Worm (Caenorhabditis elegans) whole organism, young adult: Measurements from ENCODE around the gene sre-3.

Experiments
- B0336.3 ChIP-seq: fragments of 200-800 bp; sonication (Bioruptor generic); IDR thresholded peaks from 2 replicates; pipeline ENCODE4 v1.3.6; 2022; ENCODE audit warnings: missing genetic modification characterization, missing compliant biosample characterization
- C17E4.6 ChIP-seq: fragments of 200-800 bp; sonication (Bioruptor generic); IDR thresholded peaks from 2 replicates; pipeline ENCODE4 v1.3.6; 2022; ENCODE audit warnings: missing genetic modification reagents, missing genetic modification characterization, missing compliant biosample characterization
- F33H1.4 ChIP-seq: fragments of 200-800 bp; sonication (Bioruptor generic); IDR thresholded peaks from 2 replicates; pipeline ENCODE4 v1.3.6; 2022; ENCODE audit warnings: missing genetic modification reagents, missing genetic modification characterization, missing compliant biosample characterization
- F37B4.10 ChIP-seq: fragments of 200-800 bp; sonication (Bioruptor generic); IDR thresholded peaks from 2 replicates; pipeline ENCODE4 v1.3.6; 2022; ENCODE audit warnings: missing genetic modification characterization, missing compliant biosample characterization
- F39B2.1 ChIP-seq: fragments of 200-800 bp; sonication (Bioruptor generic); IDR thresholded peaks from 2 replicates; pipeline ENCODE4 v1.3.6; 2022; ENCODE audit warnings: missing genetic modification reagents, missing genetic modification characterization, missing compliant biosample characterization
- F49E8.2 ChIP-seq: sonication (generic microtip); optimal IDR thresholded peaks from 3 replicates; lab custom pipeline; 2017; ENCODE audit warnings: missing genetic modification characterization, mild to moderate bottlenecking, missing compliant biosample characterization, antibody characterized with exemption, moderate library complexity; ENCODE audit not compliant: insufficient read depth
- F52B5.7 ChIP-seq: sonication (generic microtip); optimal IDR thresholded peaks from 2 replicates; lab custom pipeline; 2016; ENCODE audit warnings: mild to moderate bottlenecking, missing genetic modification characterization, missing compliant biosample characterization
- F57A8.1 ChIP-seq: fragments of 200-800 bp; sonication (Bioruptor generic); optimal IDR thresholded peaks from 2 replicates; lab custom pipeline; 2018; ENCODE audit warnings: mild to moderate bottlenecking, missing genetic modification characterization, moderate library complexity, missing compliant biosample characterization
- T26A5.8 ChIP-seq: sonication (generic microtip); optimal IDR thresholded peaks from 2 replicates; lab custom pipeline; 2016; ENCODE audit warnings: missing genetic modification characterization, missing compliant biosample characterization
- Y53F4B.3 ChIP-seq: fragments of 200-800 bp; sonication (Bioruptor generic); IDR thresholded peaks from 2 replicates; pipeline ENCODE4 v1.3.6; 2022; ENCODE audit warnings: missing genetic modification reagents, missing genetic modification characterization, missing compliant biosample characterization
- attf-6 ChIP-seq: fragments of 200-800 bp; sonication (Bioruptor generic); IDR thresholded peaks from 2 replicates; pipeline ENCODE4 v1.3.6; 2022; ENCODE audit warnings: missing genetic modification reagents, missing genetic modification characterization, missing compliant biosample characterization
- cebp-2 ChIP-seq: fragments of 200-800 bp; sonication (Bioruptor generic); IDR thresholded peaks from 2 replicates; pipeline ENCODE4 v1.3.6; 2022; ENCODE audit warnings: missing genetic modification characterization, missing compliant biosample characterization
- ceh-58 ChIP-seq: fragments of 200-800 bp; sonication (Bioruptor generic); IDR thresholded peaks from 2 replicates; pipeline ENCODE4 v1.3.6; 2022; ENCODE audit warnings: missing genetic modification characterization, missing compliant biosample characterization
- dox-1 ChIP-seq: fragments of 200-800 bp; sonication (Bioruptor generic); IDR thresholded peaks from 2 replicates; pipeline ENCODE4 v1.3.6; 2022; ENCODE audit warnings: missing genetic modification reagents, missing genetic modification characterization, missing compliant biosample characterization
- dpff-1 ChIP-seq: sonication (generic microtip); optimal IDR thresholded peaks from 2 replicates; lab custom pipeline; 2017; ENCODE audit warnings: mild to moderate bottlenecking, missing genetic modification characterization, missing compliant biosample characterization
- dpl-1 ChIP-seq: fragments of 150-350 bp; optimal IDR thresholded peaks from 2 replicates; lab custom pipeline; 2014; ENCODE audit warnings: missing biosample characterization, missing genetic modification reagents, missing genetic modification characterization
- efl-1 ChIP-seq: fragments of 150-350 bp; optimal IDR thresholded peaks from 2 replicates; lab custom pipeline; 2014; ENCODE audit warnings: missing biosample characterization, missing genetic modification reagents, missing genetic modification characterization
- ekl-4 ChIP-seq: fragments of 200-800 bp; sonication (Bioruptor generic); IDR thresholded peaks from 2 replicates; pipeline ENCODE4 v1.3.6; 2022; ENCODE audit warnings: missing genetic modification reagents, missing genetic modification characterization, missing compliant biosample characterization
- ets-4 ChIP-seq: fragments of 200-800 bp; sonication (Bioruptor generic); optimal IDR thresholded peaks from 2 replicates; lab custom pipeline; 2018; ENCODE audit warnings: mild to moderate bottlenecking, missing genetic modification characterization, missing compliant biosample characterization
- hlh-12 ChIP-seq: sonication (generic microtip); optimal IDR thresholded peaks from 2 replicates; lab custom pipeline; 2016; ENCODE audit warnings: missing genetic modification characterization, missing compliant biosample characterization
- hmg-20 ChIP-seq: fragments of 200-800 bp; sonication (Bioruptor generic); IDR thresholded peaks from 2 replicates; pipeline ENCODE4 v1.3.6; 2022; ENCODE audit warnings: missing genetic modification reagents, missing genetic modification characterization, missing compliant biosample characterization
- lin-26 ChIP-seq: fragments of 200-800 bp; sonication (Bioruptor generic); IDR thresholded peaks from 2 replicates; pipeline ENCODE4 v1.3.6; 2022; ENCODE audit warnings: missing genetic modification reagents, missing genetic modification characterization, missing compliant biosample characterization
- lin-35 ChIP-seq, 3 experiments: fragments of 150-350 bp in 2 of 3; sonication (generic microtip) in 1 of 3; optimal IDR thresholded peaks; 2 replicates each; lab custom pipeline; 2014 to 2018; ENCODE audit warnings: missing biosample characterization in 3 of 3, missing genetic modification characterization in 3 of 3, missing genetic modification reagents in 3 of 3
- lin-54 ChIP-seq: fragments of 200-800 bp; sonication (Bioruptor generic); optimal IDR thresholded peaks from 2 replicates; lab custom pipeline; 2018; ENCODE audit warnings: mild to moderate bottlenecking, missing genetic modification characterization, missing compliant biosample characterization
- lsl-1 ChIP-seq: fragments of 200-800 bp; sonication (Bioruptor generic); optimal IDR thresholded peaks from 2 replicates; lab custom pipeline; 2018; ENCODE audit warnings: mild to moderate bottlenecking, missing genetic modification characterization, moderate library complexity, missing compliant biosample characterization
- lsy-27 ChIP-seq: sonication (generic microtip); optimal IDR thresholded peaks from 2 replicates; lab custom pipeline; 2017; ENCODE audit warnings: missing genetic modification characterization, mild to moderate bottlenecking, missing compliant biosample characterization, antibody characterized with exemption, missing genotype, borderline replicate concordance; ENCODE audit not compliant: insufficient read depth
- mes-4 ChIP-seq: sonication (generic microtip); optimal IDR thresholded peaks from 2 replicates; lab custom pipeline; 2016; ENCODE audit warnings: missing genotype, missing genetic modification characterization, missing compliant biosample characterization
- nfya-2 ChIP-seq: fragments of 200-800 bp; sonication (Bioruptor generic); IDR thresholded peaks from 2 replicates; pipeline ENCODE4 v1.3.6; 2022; ENCODE audit warnings: missing genetic modification reagents, missing genetic modification characterization, missing compliant biosample characterization
- nhr-27 ChIP-seq: fragments of 200-800 bp; sonication (Bioruptor generic); optimal IDR thresholded peaks from 2 replicates; lab custom pipeline; 2018; ENCODE audit warnings: mild to moderate bottlenecking, missing genetic modification characterization, moderate library complexity, missing compliant biosample characterization
- nhr-80 ChIP-seq: sonication (generic microtip); optimal IDR thresholded peaks from 2 replicates; lab custom pipeline; 2016; ENCODE audit warnings: missing genetic modification characterization, missing compliant biosample characterization
- nhr-90 ChIP-seq: sonication (generic microtip); optimal IDR thresholded peaks from 2 replicates; lab custom pipeline; 2016; ENCODE audit warnings: missing genotype, mild to moderate bottlenecking, missing genetic modification characterization, missing compliant biosample characterization
- rcor-1 ChIP-seq: fragments of 200-800 bp; sonication (Bioruptor generic); IDR thresholded peaks from 2 replicates; pipeline ENCODE4 v1.3.6; 2022; ENCODE audit warnings: missing genetic modification reagents, missing genetic modification characterization, missing compliant biosample characterization
- rec-8 ChIP-seq, 2 experiments: sonication (generic microtip); optimal IDR thresholded peaks; 2 replicates each; lab custom pipeline; 2016; ENCODE audit warnings: mild to moderate bottlenecking in 2 of 2, missing genetic modification characterization in 2 of 2, missing genetic modification reagents in 2 of 2, missing genotype in 2 of 2, missing biosample characterization in 1 of 2, missing compliant biosample characterization in 1 of 2, moderate library complexity in 1 of 2
- repo-1 ChIP-seq: sonication (generic microtip); optimal IDR thresholded peaks from 2 replicates; lab custom pipeline; 2017; ENCODE audit warnings: mild to moderate bottlenecking, missing genetic modification characterization, missing compliant biosample characterization
- sptf-2 ChIP-seq: fragments of 200-800 bp; sonication (Bioruptor generic); optimal IDR thresholded peaks from 2 replicates; lab custom pipeline; 2018; ENCODE audit warnings: mild to moderate bottlenecking, missing genetic modification characterization, missing compliant biosample characterization
- tbp1 ChIP-seq: fragments of 200-800 bp; sonication (Bioruptor generic); optimal IDR thresholded peaks from 2 replicates; lab custom pipeline; 2018; ENCODE audit warnings: mild to moderate bottlenecking, missing genetic modification characterization, missing compliant biosample characterization
- tbx-9 ChIP-seq: sonication (generic microtip); optimal IDR thresholded peaks from 2 replicates; lab custom pipeline; 2016; ENCODE audit warnings: borderline replicate concordance, missing genetic modification characterization, inconsistent platforms, missing compliant biosample characterization
- tlf-1 ChIP-seq: fragments of 200-800 bp; sonication (Bioruptor generic); optimal IDR thresholded peaks from 2 replicates; lab custom pipeline; 2018; ENCODE audit warnings: mild to moderate bottlenecking, missing genetic modification characterization, missing compliant biosample characterization
- unc-130 ChIP-seq: sonication (generic microtip); optimal IDR thresholded peaks from 2 replicates; lab custom pipeline; 2016; ENCODE audit warnings: missing genetic modification reagents, missing genetic modification characterization, missing compliant biosample characterization
- zfh-2 ChIP-seq: fragments of 200-800 bp; sonication (Bioruptor generic); conservative IDR thresholded peaks from 2 replicates; pipeline ENCODE4 v1.3.6; 2022; ENCODE audit warnings: missing genetic modification reagents, missing genetic modification characterization, missing compliant biosample characterization
- ztf-22 ChIP-seq: fragments of 200-800 bp; sonication (Bioruptor generic); optimal IDR thresholded peaks from 2 replicates; lab custom pipeline; 2018; ENCODE audit warnings: mild to moderate bottlenecking, missing genetic modification characterization, moderate library complexity, missing compliant biosample characterization
- ztf-26 ChIP-seq: sonication (generic microtip); optimal IDR thresholded peaks from 2 replicates; lab custom pipeline; 2017; ENCODE audit warnings: missing genetic modification characterization, missing compliant biosample characterization
- ztf-3 ChIP-seq: fragments of 200-800 bp; sonication (Bioruptor generic); optimal IDR thresholded peaks from 2 replicates; lab custom pipeline; 2018; ENCODE audit warnings: mild to moderate bottlenecking, missing genetic modification characterization, missing compliant biosample characterization

sre-3 gene

DNA sequence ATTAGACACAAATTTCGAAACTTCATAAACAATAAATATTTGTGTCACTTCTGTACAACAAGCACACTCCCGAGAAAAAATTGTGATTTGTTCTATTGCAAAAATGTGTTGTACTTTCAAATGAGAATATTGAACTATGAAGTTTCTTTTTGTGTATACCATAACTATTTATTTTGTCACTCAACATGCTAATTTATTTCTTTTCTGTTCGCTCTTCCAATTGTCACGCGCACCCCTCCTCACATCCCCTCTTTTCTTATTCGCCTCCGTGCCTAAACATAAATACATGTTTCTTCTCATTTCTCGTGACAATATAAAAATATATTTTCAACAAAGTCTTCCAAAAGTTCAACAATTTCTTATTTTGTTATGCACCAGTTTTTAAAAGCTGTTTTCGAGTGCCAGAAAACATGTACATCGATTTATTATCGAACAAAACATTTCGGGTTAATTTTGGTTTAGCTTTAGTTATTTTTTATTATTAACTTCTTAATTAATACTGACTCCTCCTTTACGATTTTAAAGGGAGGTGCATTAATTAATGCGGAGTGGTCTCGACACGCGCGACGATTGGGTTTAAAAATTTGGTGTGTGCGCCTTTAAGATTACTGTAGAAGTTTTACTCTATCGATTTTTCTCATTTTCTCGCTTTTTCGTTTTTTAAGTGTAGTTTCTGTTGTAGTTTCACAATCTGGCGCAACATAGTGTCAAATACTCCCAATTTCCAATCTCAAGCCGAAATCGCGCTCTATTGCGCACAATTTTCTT lies 8.6 kb downstream of the sre-3 start (continued):
- TF ChIP-seq F52B5.7 (tag; lab: Kevin White, UChicago): no peak
- TF ChIP-seq tlf-1: no peak
- TF ChIP-seq dpl-1 (GFP tag; lab: Kevin White, UChicago): no peak
- no peak for TF ChIP-seq mes-4 (tag; lab: Kevin White, UChicago)
- no peak for TF ChIP-seq zfh-2 (GFP tag; lab: Robert Waterston, UW)
- TF ChIP-seq hlh-12 (tag; lab: Kevin White, UChicago): no peak
- no peak for TF ChIP-seq sptf-2 (GFP tag; lab: Kevin White, UChicago)
- TF ChIP-seq nhr-27 (tag; lab: Kevin White, UChicago): no peak
- no peak for TF ChIP-seq cebp-2 (GFP tag; lab: Robert Waterston, UW)
- TF ChIP-seq ztf-3 (GFP tag; lab: Kevin White, UChicago): no peak
- no peak for TF ChIP-seq F39B2.1 (GFP tag; lab: Robert Waterston, UW)
- TF ChIP-seq T26A5.8 (tag; lab: Kevin White, UChicago): no peak
- no peak for TF ChIP-seq nhr-80 (tag; lab: Kevin White, UChicago)
- TF ChIP-seq efl-1 (GFP tag; lab: Kevin White, UChicago): peak; percentile 25
- TF ChIP-seq unc-130 (GFP tag; lab: Kevin White, UChicago): no peak
- TF ChIP-seq ztf-26: no peak
- TF ChIP-seq lin-26 (GFP tag; lab: Robert Waterston, UW): 0 out of 2 replicates have a peak, but pooled peaks have one; percentile 20
- TF ChIP-seq ets-4 (GFP tag; lab: Kevin White, UChicago): no peak
- TF ChIP-seq ztf-22 (GFP tag; lab: Kevin White, UChicago): no peak

DNA sequence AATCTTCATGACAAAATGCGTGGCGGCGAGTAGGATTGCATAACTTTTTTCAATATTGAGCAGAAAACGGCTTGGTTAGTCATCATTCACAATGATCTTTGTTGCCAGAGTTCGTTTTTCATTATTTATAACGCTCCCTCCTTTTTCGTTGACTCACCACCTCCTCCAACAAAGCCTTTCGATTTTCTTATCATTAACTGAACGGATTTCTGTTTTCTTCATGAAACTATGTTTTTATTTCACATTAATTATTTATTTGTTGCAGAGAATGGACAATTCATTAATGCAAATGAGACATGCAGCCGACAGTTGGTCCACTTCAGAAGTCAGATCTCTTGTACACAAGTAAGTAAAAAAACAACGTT lies 9.1 kb downstream of the sre-3 start, which contains the start of gene bath-44:
Gene bath-44 (plus strand): TSS at position 266 of the 365 bp plus-strand sequence.
- no peak for TF ChIP-seq rec-8 (tag; optimal IDR thresholded peaks at IDR 0.05; lab: Kevin White, UChicago)
- TF ChIP-seq C17E4.6 (GFP tag; lab: Robert Waterston, UW): no peak
- TF ChIP-seq B0336.3: no peak
- no peak for TF ChIP-seq lsl-1 (GFP tag; lab: Kevin White, UChicago)
- no peak for TF ChIP-seq dpff-1 (tag; lab: Kevin White, UChicago)
- TF ChIP-seq rcor-1 (GFP tag; lab: Robert Waterston, UW): no peak
- no peak for TF ChIP-seq F57A8.1
- TF ChIP-seq F37B4.10 (GFP tag; lab: Robert Waterston, UW): no peak
- TF ChIP-seq tbp1 (GFP tag; lab: Kevin White, UChicago): no peak
- TF ChIP-seq hmg-20: no peak
- TF ChIP-seq cebp-2 (GFP tag; lab: Robert Waterston, UW): no peak
- no peak for TF ChIP-seq repo-1 (tag; lab: Kevin White, UChicago)

DNA sequence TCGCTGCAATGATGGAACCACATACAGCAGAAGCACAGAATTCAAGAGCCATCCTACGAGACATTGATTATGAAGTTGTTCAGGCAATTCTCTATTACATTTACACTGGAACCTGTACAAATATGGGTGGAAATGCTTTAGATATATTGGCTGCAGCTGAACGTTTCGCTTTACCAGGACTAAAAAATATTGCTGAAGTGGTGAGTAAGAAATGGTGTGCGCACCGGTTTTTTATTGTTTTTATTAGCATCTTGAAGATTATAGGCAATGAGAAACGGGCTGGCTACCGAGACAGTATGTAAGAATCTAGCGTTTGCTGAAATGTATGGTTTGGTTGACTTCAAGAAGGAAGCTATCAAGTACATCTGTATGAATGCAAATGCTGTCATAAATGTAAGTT lies 10.5 kb downstream of the sre-3 start:
- TF ChIP-seq Y53F4B.3 (GFP tag; lab: Robert Waterston, UW) (no peak), dox-1 (GFP tag; lab: Robert Waterston, UW) (no peak)

DNA sequence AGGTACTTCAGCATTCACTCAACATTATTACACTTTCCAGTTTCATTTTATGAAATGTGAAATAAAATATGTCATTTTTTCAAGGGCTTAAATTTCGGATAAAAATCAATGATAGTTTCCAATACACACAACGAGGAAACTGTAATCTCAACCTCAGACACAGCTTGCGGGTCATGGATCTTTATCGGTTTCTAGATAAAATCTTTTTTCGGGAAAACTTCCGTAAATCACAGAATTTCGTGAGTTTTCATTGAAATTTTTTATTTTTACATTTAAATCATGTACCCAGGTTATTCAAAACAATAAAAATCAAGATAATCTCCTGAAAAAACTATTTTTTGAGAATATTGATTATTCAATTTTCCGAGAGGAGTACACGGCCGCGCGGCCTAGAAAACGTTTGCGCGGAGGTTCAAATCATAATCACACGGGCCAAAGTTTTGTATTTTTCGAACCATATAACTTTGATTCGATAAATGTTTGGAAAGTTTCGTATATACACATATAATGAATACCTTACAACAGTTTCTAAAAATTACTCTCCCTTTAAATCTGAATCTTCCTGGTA lies 11.8 kb downstream of the sre-3 start:
- TF ChIP-seq Y53F4B.3 (GFP tag; lab: Robert Waterston, UW) (no peak), lin-54 (GFP tag; lab: Kevin White, UChicago) (no peak), tbx-9 (tag; lab: Kevin White, UChicago) (no peak), F49E8.2 (tag; lab: Kevin White, UChicago) (no peak), F33H1.4 (GFP tag; lab: Robert Waterston, UW) (no peak), nfya-2 (GFP tag; lab: Robert Waterston, UW) (no peak), repo-1 (tag; lab: Kevin White, UChicago) (no peak), ekl-4 (no peak), attf-6 (GFP tag; lab: Robert Waterston, UW) (no peak), lsy-27 (no peak), hlh-12 (tag; lab: Kevin White, UChicago) (no peak), sptf-2 (GFP tag; lab: Kevin White, UChicago) (no peak), ceh-58 (GFP tag; lab: Robert Waterston, UW) (no peak), nhr-90 (no peak), lin-35 (GFP tag; optimal IDR thresholded peaks at IDR 0.05; lab: Kevin White, UChicago) (no peak)
